Worm (Caenorhabditis elegans) whole organism, L1 larva: ENCODE data around the gene F36H12.17.

ENCODE experiments used
- aly-2 ChIP-seq: fragments of 150-350 bp; optimal IDR thresholded peaks from 2 replicates; lab custom pipeline; 2014; ENCODE audit warnings: missing biosample characterization, missing genetic modification characterization
- ama-1 ChIP-seq: fragments of 150-350 bp; optimal IDR thresholded peaks from 2 replicates; lab custom pipeline; 2014
- ces-1 ChIP-seq: fragments of 150-350 bp; optimal IDR thresholded peaks from 2 replicates; lab custom pipeline; 2014; ENCODE audit warnings: missing biosample characterization, missing genetic modification reagents, missing genetic modification characterization
- fos-1 ChIP-seq: fragments of 150-350 bp; optimal IDR thresholded peaks from 2 replicates; lab custom pipeline; 2014; ENCODE audit warnings: missing biosample characterization, missing genetic modification characterization
- lin-15B ChIP-seq: fragments of 150-350 bp; sonication (generic microtip); optimal IDR thresholded peaks from 3 replicates; lab custom pipeline; 2014; ENCODE audit warnings: missing biosample characterization, missing genetic modification characterization
- lin-39 ChIP-seq: fragments of 150-350 bp; optimal IDR thresholded peaks from 2 replicates; lab custom pipeline; 2014; ENCODE audit warnings: missing biosample characterization, missing genetic modification reagents, missing genetic modification characterization

- no peak for TF ChIP-seq ama-1
- no peak for TF ChIP-seq lin-15B (tag; lab: Kevin White, UChicago)
- TF ChIP-seq lin-39 (tag; lab: Kevin White, UChicago) = no peak
- TF ChIP-seq ces-1 = no peak
- no peak for TF ChIP-seq fos-1 (tag; lab: Kevin White, UChicago)
- no peak for TF ChIP-seq aly-2 (tag; lab: Kevin White, UChicago)
Measured at ce11 chrIV:5306040-5306439, 28.4 kb upstream of the F36H12.17 start, which contains the start of gene ZK354.8.
